Worm (Caenorhabditis elegans) whole organism, mixed stage, embryonic: ENCODE data around the gene Y37E11AM.2.

Experiments used
- M03D4.4 ChIP-seq: sonication (generic microtip); optimal IDR thresholded peaks from 2 replicates; lab custom pipeline; 2017; ENCODE audit warnings: mild to moderate bottlenecking, missing genetic modification characterization, missing compliant biosample characterization
- bed-3 ChIP-seq: fragments of 200-800 bp; sonication (Bioruptor generic); optimal IDR thresholded peaks from 3 replicates; lab custom pipeline; 2018; ENCODE audit warnings: mild to moderate bottlenecking, missing genetic modification characterization, moderate library complexity, missing compliant biosample characterization
- blmp-1 ChIP-seq: fragments of 150-350 bp; optimal IDR thresholded peaks from 2 replicates; lab custom pipeline; 2014; ENCODE audit warnings: missing biosample characterization, missing genetic modification characterization
- ceh-39 ChIP-seq: fragments of 150-350 bp; optimal IDR thresholded peaks from 2 replicates; lab custom pipeline; 2014; ENCODE audit warnings: missing biosample characterization, missing genetic modification characterization
- ceh-43 ChIP-seq: fragments of 200-800 bp; sonication (Bioruptor generic); optimal IDR thresholded peaks from 2 replicates; lab custom pipeline; 2018; ENCODE audit warnings: mild to moderate bottlenecking, missing genetic modification characterization, moderate library complexity, missing compliant biosample characterization
- ceh-83 ChIP-seq: fragments of 200-800 bp; sonication (Bioruptor generic); optimal IDR thresholded peaks from 2 replicates; lab custom pipeline; 2018; ENCODE audit warnings: mild to moderate bottlenecking, missing genetic modification characterization, missing compliant biosample characterization
- ces-1 ChIP-seq: fragments of 150-350 bp; optimal IDR thresholded peaks from 2 replicates; lab custom pipeline; 2014; ENCODE audit warnings: missing biosample characterization, missing genetic modification reagents, missing genetic modification characterization
- cnd-1 ChIP-seq: fragments of 200-800 bp; sonication (Bioruptor generic); optimal IDR thresholded peaks from 2 replicates; lab custom pipeline; 2018; ENCODE audit warnings: mild to moderate bottlenecking, missing genetic modification characterization, missing compliant biosample characterization
- elt-1 ChIP-seq: sonication (generic microtip); optimal IDR thresholded peaks from 2 replicates; lab custom pipeline; 2017; ENCODE audit warnings: missing genetic modification characterization, mild to moderate bottlenecking, missing compliant biosample characterization, antibody characterized with exemption, moderate library complexity, borderline replicate concordance; ENCODE audit not compliant: insufficient read depth
- flh-1 ChIP-seq: fragments of 200-800 bp; sonication (Bioruptor generic); optimal IDR thresholded peaks from 2 replicates; lab custom pipeline; 2018; ENCODE audit warnings: mild to moderate bottlenecking, missing genetic modification characterization, moderate library complexity, missing compliant biosample characterization
- ham-2 ChIP-seq: fragments of 200-800 bp; sonication (Bioruptor generic); optimal IDR thresholded peaks from 2 replicates; lab custom pipeline; 2018; ENCODE audit warnings: mild to moderate bottlenecking, missing genetic modification characterization, missing compliant biosample characterization
- hlh-1 ChIP-seq: fragments of 150-350 bp; optimal IDR thresholded peaks from 2 replicates; lab custom pipeline; 2014; ENCODE audit warnings: missing biosample characterization, missing genetic modification reagents, missing genetic modification characterization
- lin-13 ChIP-seq: fragments of 150-350 bp; optimal IDR thresholded peaks from 2 replicates; lab custom pipeline; 2014; ENCODE audit warnings: missing biosample characterization, missing genetic modification characterization
- lin-32 ChIP-seq: fragments of 200-800 bp; sonication (Bioruptor generic); optimal IDR thresholded peaks from 2 replicates; lab custom pipeline; 2018; ENCODE audit warnings: mild to moderate bottlenecking, missing genetic modification characterization, missing compliant biosample characterization
- mab-5 ChIP-seq: fragments of 150-350 bp; optimal IDR thresholded peaks from 2 replicates; lab custom pipeline; 2014; ENCODE audit warnings: missing biosample characterization, missing genetic modification characterization
- mls-2 ChIP-seq: sonication (generic microtip); optimal IDR thresholded peaks from 2 replicates; lab custom pipeline; 2016; ENCODE audit warnings: mild to moderate bottlenecking, missing genetic modification characterization, moderate library complexity, missing compliant biosample characterization
- nhr-12 ChIP-seq: fragments of 150-350 bp; optimal IDR thresholded peaks from 2 replicates; lab custom pipeline; 2014; ENCODE audit warnings: missing biosample characterization, missing genetic modification characterization
- nhr-2 ChIP-seq: fragments of 150-350 bp; optimal IDR thresholded peaks from 2 replicates; lab custom pipeline; 2014; ENCODE audit warnings: missing biosample characterization, missing genetic modification characterization
- nhr-28 ChIP-seq: fragments of 150-350 bp; optimal IDR thresholded peaks from 2 replicates; lab custom pipeline; 2014; ENCODE audit warnings: missing biosample characterization, missing genetic modification characterization
- nhr-76 ChIP-seq: sonication (generic microtip); optimal IDR thresholded peaks from 2 replicates; lab custom pipeline; 2017; ENCODE audit warnings: missing biosample characterization, missing genetic modification characterization
- pha-4 ChIP-seq: fragments of 150-350 bp; optimal IDR thresholded peaks from 2 replicates; lab custom pipeline; 2018; ENCODE audit warnings: missing biosample characterization, missing genetic modification reagents, missing genetic modification characterization
- sem-2 ChIP-seq: fragments of 200-800 bp; sonication (Bioruptor generic); optimal IDR thresholded peaks from 2 replicates; lab custom pipeline; 2018; ENCODE audit warnings: mild to moderate bottlenecking, missing genetic modification characterization, missing compliant biosample characterization
- snpc-4 ChIP-seq: fragments of 150-350 bp; optimal IDR thresholded peaks from 2 replicates; lab custom pipeline; 2014; ENCODE audit warnings: missing biosample characterization, missing genetic modification characterization
- sptf-1 ChIP-seq: sonication (generic microtip); optimal IDR thresholded peaks from 2 replicates; lab custom pipeline; 2017; ENCODE audit warnings: mild to moderate bottlenecking, missing genetic modification characterization, moderate library complexity, missing compliant biosample characterization
- unc-120 ChIP-seq: sonication (generic microtip); optimal IDR thresholded peaks from 2 replicates; lab custom pipeline; 2017; ENCODE audit warnings: missing genetic modification characterization, missing compliant biosample characterization; ENCODE audit not compliant: poor library complexity, severe bottlenecking
- unc-39 ChIP-seq: fragments of 150-350 bp; optimal IDR thresholded peaks from 2 replicates; lab custom pipeline; 2014; ENCODE audit warnings: missing biosample characterization, missing genetic modification characterization
- zip-8 ChIP-seq: fragments of 150-350 bp; optimal IDR thresholded peaks from 2 replicates; lab custom pipeline; 2014; ENCODE audit warnings: missing biosample characterization, missing genetic modification characterization
- ztf-11 ChIP-seq: fragments of 150-350 bp; optimal IDR thresholded peaks from 2 replicates; lab custom pipeline; 2014; ENCODE audit warnings: missing biosample characterization, missing genetic modification characterization

Y37E11AM.2 gene

ce11 chrIV:3688050-3688449 lies 37.2 kb downstream of the Y37E11AM.2 start:
- no peak for TF ChIP-seq bed-3 (GFP tag; lab: Kevin White, UChicago)
- TF ChIP-seq ceh-43: no peak
- no peak for TF ChIP-seq nhr-28 (tag; lab: Kevin White, UChicago)
- no peak for TF ChIP-seq nhr-2 (tag; lab: Kevin White, UChicago)
- no peak for TF ChIP-seq mls-2
- no peak for TF ChIP-seq ztf-11 (tag; lab: Kevin White, UChicago)
- no peak for TF ChIP-seq cnd-1 (tag; lab: Kevin White, UChicago)
- TF ChIP-seq ceh-39 (tag; lab: Kevin White, UChicago): no peak
- no peak for TF ChIP-seq ceh-83
- no peak for TF ChIP-seq sem-2 (GFP tag; lab: Kevin White, UChicago)
- TF ChIP-seq lin-13 (tag; lab: Kevin White, UChicago): no peak
- no peak for TF ChIP-seq M03D4.4 (tag; lab: Kevin White, UChicago)

DNA sequence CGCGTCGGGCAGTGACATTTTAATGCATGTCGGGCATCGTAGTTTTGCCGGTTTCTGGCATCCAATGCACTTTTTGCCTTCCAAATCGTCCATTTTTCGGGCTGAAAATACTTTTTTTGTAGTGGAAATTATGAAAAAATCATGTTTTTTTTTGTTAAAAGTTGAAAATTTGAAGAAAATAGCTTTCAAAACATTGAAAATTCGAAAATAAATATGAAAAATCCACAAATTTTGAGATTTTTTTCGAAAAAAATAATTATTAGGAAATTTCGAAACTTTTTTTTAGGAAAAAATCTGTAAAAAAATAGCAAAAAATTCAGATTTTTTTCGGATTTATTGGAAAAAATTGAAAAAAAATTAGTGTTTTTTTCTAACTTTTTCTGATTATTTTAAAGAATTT lies 38.5 kb downstream of the Y37E11AM.2 start, which contains the start of gene map-1:
TSS of gene map-1 (minus strand) at position 101 of the 400 bp plus-strand sequence.
- TF ChIP-seq unc-39 (tag; lab: Kevin White, UChicago) (no peak), ham-2 (no peak), blmp-1 (tag; lab: Kevin White, UChicago) (no peak), mls-2 (no peak), hlh-1 (tag; lab: Kevin White, UChicago) (no peak), sptf-1 (tag; lab: Kevin White, UChicago) (no peak), unc-120 (tag; lab: Kevin White, UChicago) (no peak), elt-1 (no peak), ceh-83 (no peak), cnd-1 (tag; lab: Kevin White, UChicago) (no peak), ces-1 (GFP tag; lab: Kevin White, UChicago) (no peak), pha-4 (tag; lab: Kevin White, UChicago) (no peak), ceh-43 (no peak), mab-5 (tag; lab: Kevin White, UChicago) (no peak), M03D4.4 (tag; lab: Kevin White, UChicago) (no peak), snpc-4 (tag; lab: Kevin White, UChicago) (no peak), lin-32 (GFP tag; lab: Kevin White, UChicago) (no peak), nhr-12 (tag; lab: Kevin White, UChicago) (no peak), flh-1 (GFP tag; lab: Kevin White, UChicago) (no peak), bed-3 (GFP tag; lab: Kevin White, UChicago) (no peak)

- TF ChIP-seq zip-8 (tag; lab: Kevin White, UChicago) (no peak), nhr-76 (no peak), bed-3 (GFP tag; lab: Kevin White, UChicago) (no peak), nhr-28 (tag; lab: Kevin White, UChicago) (no peak), lin-13 (tag; lab: Kevin White, UChicago) (no peak)
Observed at ce11 chrIV:3686260-3686659, 39.0 kb downstream of the Y37E11AM.2 start.

DNA sequence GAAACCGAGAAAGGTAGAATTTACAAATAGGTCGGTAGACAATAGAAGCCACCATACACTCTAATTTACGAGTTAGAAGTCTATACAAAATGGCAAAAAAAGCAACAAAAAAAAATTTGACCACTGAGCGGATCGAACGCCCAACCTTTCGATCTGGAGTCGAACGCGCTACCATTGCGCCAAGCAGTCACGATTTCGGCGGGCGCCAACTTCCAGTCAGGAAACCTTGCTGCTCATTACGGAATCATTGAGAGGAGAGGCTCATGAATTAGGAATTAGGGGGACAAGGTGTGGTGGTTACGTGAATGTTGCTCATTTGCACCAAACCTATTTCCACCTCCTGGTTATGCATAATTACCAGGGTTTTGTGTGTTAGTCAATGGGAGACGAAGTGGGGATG lies 43.5 kb downstream of the Y37E11AM.2 start:
- TF ChIP-seq sptf-1 (tag; lab: Kevin White, UChicago): no peak
- no peak for TF ChIP-seq zip-8 (tag; lab: Kevin White, UChicago)
- TF ChIP-seq ceh-43: no peak
- TF ChIP-seq M03D4.4 (tag; lab: Kevin White, UChicago): no peak
- no peak for TF ChIP-seq snpc-4 (tag; lab: Kevin White, UChicago)
